Worm (Caenorhabditis elegans) whole organism, young adult: ENCODE results near the gene upb-1.
A peak's percentile ranks its signal among the peaks of the same experiment; 100 is the strongest.

Experiments
- B0019.2 ChIP-seq: fragments of 200-800 bp; sonication (Bioruptor generic); conservative IDR thresholded peaks from 2 replicates; pipeline ENCODE4 v1.3.6; 2022; ENCODE audit warnings: missing genetic modification reagents, missing genetic modification characterization, missing compliant biosample characterization
- B0336.3 ChIP-seq: fragments of 200-800 bp; sonication (Bioruptor generic); IDR thresholded peaks from 2 replicates; pipeline ENCODE4 v1.3.6; 2022; ENCODE audit warnings: missing genetic modification characterization, missing compliant biosample characterization
- C17E4.6 ChIP-seq: fragments of 200-800 bp; sonication (Bioruptor generic); IDR thresholded peaks from 2 replicates; pipeline ENCODE4 v1.3.6; 2022; ENCODE audit warnings: missing genetic modification reagents, missing genetic modification characterization, missing compliant biosample characterization
- F22D6.2 ChIP-seq: sonication (generic microtip); optimal IDR thresholded peaks from 2 replicates; lab custom pipeline; 2016; ENCODE audit warnings: mild to moderate bottlenecking, missing genetic modification characterization, missing compliant biosample characterization
- F57A8.1 ChIP-seq: fragments of 200-800 bp; sonication (Bioruptor generic); optimal IDR thresholded peaks from 2 replicates; lab custom pipeline; 2018; ENCODE audit warnings: mild to moderate bottlenecking, missing genetic modification characterization, moderate library complexity, missing compliant biosample characterization
- F57C9.4 ChIP-seq: sonication (generic microtip); optimal IDR thresholded peaks from 2 replicates; lab custom pipeline; 2017; ENCODE audit warnings: mild to moderate bottlenecking, missing genetic modification characterization, missing compliant biosample characterization
- Y67H2A.10 ChIP-seq: fragments of 200-800 bp; sonication (Bioruptor generic); conservative IDR thresholded peaks from 2 replicates; pipeline ENCODE4 v1.3.6; 2022; ENCODE audit warnings: missing genetic modification reagents, missing genetic modification characterization, missing compliant biosample characterization
- Y95B8A.8 ChIP-seq: fragments of 200-800 bp; sonication (Bioruptor generic); IDR thresholded peaks from 2 replicates; pipeline ENCODE4 v1.3.6; 2022; ENCODE audit warnings: missing genetic modification reagents, missing genetic modification characterization, missing compliant biosample characterization
- akir-1 ChIP-seq: fragments of 200-800 bp; sonication (Bioruptor generic); optimal IDR thresholded peaks from 2 replicates; lab custom pipeline; 2018; ENCODE audit warnings: mild to moderate bottlenecking, missing genetic modification characterization, moderate library complexity, missing compliant biosample characterization
- atf-7 ChIP-seq: sonication (generic microtip); optimal IDR thresholded peaks from 2 replicates; lab custom pipeline; 2017; ENCODE audit warnings: mild to moderate bottlenecking, missing genetic modification characterization, missing compliant biosample characterization
- athp-1 ChIP-seq: sonication (generic microtip); optimal IDR thresholded peaks from 2 replicates; lab custom pipeline; 2017; ENCODE audit warnings: mild to moderate bottlenecking, missing genetic modification characterization, missing compliant biosample characterization
- attf-5 ChIP-seq: fragments of 200-800 bp; sonication (Bioruptor generic); optimal IDR thresholded peaks from 2 replicates; lab custom pipeline; 2018; ENCODE audit warnings: mild to moderate bottlenecking, missing genetic modification characterization, missing compliant biosample characterization
- ccch-3 ChIP-seq: fragments of 200-800 bp; sonication (Bioruptor generic); optimal IDR thresholded peaks from 2 replicates; lab custom pipeline; 2018; ENCODE audit warnings: mild to moderate bottlenecking, missing genetic modification characterization, missing compliant biosample characterization
- ceh-58 ChIP-seq: fragments of 200-800 bp; sonication (Bioruptor generic); IDR thresholded peaks from 2 replicates; pipeline ENCODE4 v1.3.6; 2022; ENCODE audit warnings: missing genetic modification characterization, missing compliant biosample characterization
- ceh-79 ChIP-seq: sonication (generic microtip); optimal IDR thresholded peaks from 2 replicates; lab custom pipeline; 2017; ENCODE audit warnings: mild to moderate bottlenecking, missing genetic modification characterization, missing compliant biosample characterization
- chd-7 ChIP-seq: sonication (generic microtip); optimal IDR thresholded peaks from 2 replicates; lab custom pipeline; 2016; ENCODE audit warnings: mild to moderate bottlenecking, missing genetic modification characterization, moderate library complexity, missing compliant biosample characterization
- die-1 ChIP-seq: sonication (generic microtip); optimal IDR thresholded peaks from 2 replicates; lab custom pipeline; 2016; ENCODE audit warnings: missing genotype, mild to moderate bottlenecking, missing genetic modification characterization, missing compliant biosample characterization
- dpff-1 ChIP-seq: sonication (generic microtip); optimal IDR thresholded peaks from 2 replicates; lab custom pipeline; 2017; ENCODE audit warnings: mild to moderate bottlenecking, missing genetic modification characterization, missing compliant biosample characterization
- egl-18 ChIP-seq: fragments of 200-800 bp; sonication (Bioruptor generic); IDR thresholded peaks from 2 replicates; pipeline ENCODE4 v1.3.6; 2022; ENCODE audit warnings: missing genetic modification reagents, missing genetic modification characterization, missing compliant biosample characterization
- hmg-1.2 ChIP-seq: fragments of 200-800 bp; sonication (Bioruptor generic); IDR thresholded peaks from 2 replicates; pipeline ENCODE4 v1.3.6; 2022; ENCODE audit warnings: missing genetic modification reagents, missing genetic modification characterization, missing compliant biosample characterization
- hsf-1 ChIP-seq: fragments of 200-800 bp; sonication (Bioruptor generic); IDR thresholded peaks from 2 replicates; pipeline ENCODE4 v1.3.6; 2022; ENCODE audit warnings: missing genetic modification reagents, missing genetic modification characterization, missing compliant biosample characterization
- let-526 ChIP-seq: fragments of 200-800 bp; sonication (Bioruptor generic); IDR thresholded peaks from 2 replicates; pipeline ENCODE4 v1.3.6; 2022; ENCODE audit warnings: missing genetic modification reagents, missing genetic modification characterization, missing compliant biosample characterization
- let-607 ChIP-seq, 2 experiments: fragments of 200-800 bp in 1 of 2; sonication (Bioruptor generic) in 1 of 2; sonication (generic microtip) in 1 of 2; optimal IDR thresholded peaks; 2 replicates each; lab custom pipeline; 2016 to 2018; ENCODE audit warnings: mild to moderate bottlenecking in 2 of 2, missing compliant biosample characterization in 2 of 2, missing genetic modification characterization in 2 of 2, moderate library complexity in 2 of 2, missing genotype in 1 of 2
- lin-54 ChIP-seq: fragments of 200-800 bp; sonication (Bioruptor generic); optimal IDR thresholded peaks from 2 replicates; lab custom pipeline; 2018; ENCODE audit warnings: mild to moderate bottlenecking, missing genetic modification characterization, missing compliant biosample characterization
- madf-6 ChIP-seq: fragments of 200-800 bp; sonication (Bioruptor generic); IDR thresholded peaks from 2 replicates; pipeline ENCODE4 v1.3.6; 2022; ENCODE audit warnings: missing genetic modification reagents, missing genetic modification characterization, missing compliant biosample characterization
- madf-8 ChIP-seq: fragments of 200-800 bp; sonication (Bioruptor generic); conservative IDR thresholded peaks from 2 replicates; pipeline ENCODE4 v1.3.6; 2022; ENCODE audit warnings: missing genetic modification reagents, missing genetic modification characterization, missing compliant biosample characterization
- mxl-1 ChIP-seq: sonication (generic microtip); optimal IDR thresholded peaks from 2 replicates; lab custom pipeline; 2016; ENCODE audit warnings: missing genetic modification characterization, missing compliant biosample characterization
- nfya-1 ChIP-seq: sonication (generic microtip); optimal IDR thresholded peaks from 2 replicates; lab custom pipeline; 2017; ENCODE audit warnings: antibody characterized with exemption, missing compliant biosample characterization, missing genetic modification characterization, borderline replicate concordance; ENCODE audit not compliant: insufficient read depth
- nfyb-1 ChIP-seq: fragments of 200-800 bp; sonication (Bioruptor generic); IDR thresholded peaks from 2 replicates; pipeline ENCODE4 v1.3.6; 2022; ENCODE audit warnings: missing genetic modification reagents, missing genetic modification characterization, missing compliant biosample characterization
- nhr-120 ChIP-seq: fragments of 200-800 bp; sonication (Bioruptor generic); IDR thresholded peaks from 2 replicates; pipeline ENCODE4 v1.3.6; 2022; ENCODE audit warnings: missing genetic modification characterization, missing compliant biosample characterization
- nhr-80 ChIP-seq: sonication (generic microtip); optimal IDR thresholded peaks from 2 replicates; lab custom pipeline; 2016; ENCODE audit warnings: missing genetic modification characterization, missing compliant biosample characterization
- snpc-1.1 ChIP-seq: sonication (generic microtip); optimal IDR thresholded peaks from 2 replicates; lab custom pipeline; 2017; ENCODE audit warnings: missing genetic modification characterization, mild to moderate bottlenecking, missing compliant biosample characterization, antibody characterized with exemption, moderate library complexity, missing genotype, missing genetic modification reagents; ENCODE audit not compliant: insufficient read depth
- snpc-4 ChIP-seq, 5 experiments: fragments of 150-350 bp in 1 of 5; sonication (generic microtip) in 4 of 5; optimal IDR thresholded peaks; 2 replicates each; lab custom pipeline; 2014 to 2018; ENCODE audit warnings: missing genetic modification characterization in 5 of 5, missing biosample characterization in 3 of 5, antibody characterized with exemption in 2 of 5, mild to moderate bottlenecking in 2 of 5, missing compliant biosample characterization in 2 of 5, missing genotype in 2 of 5, moderate library complexity in 2 of 5, missing genetic modification reagents in 1 of 5
- sptf-2 ChIP-seq: fragments of 200-800 bp; sonication (Bioruptor generic); optimal IDR thresholded peaks from 2 replicates; lab custom pipeline; 2018; ENCODE audit warnings: mild to moderate bottlenecking, missing genetic modification characterization, missing compliant biosample characterization
- tlf-1 ChIP-seq: fragments of 200-800 bp; sonication (Bioruptor generic); optimal IDR thresholded peaks from 2 replicates; lab custom pipeline; 2018; ENCODE audit warnings: mild to moderate bottlenecking, missing genetic modification characterization, missing compliant biosample characterization
- xnd-1 ChIP-seq: sonication (generic microtip); optimal IDR thresholded peaks from 2 replicates; lab custom pipeline; 2016; ENCODE audit warnings: missing genotype, missing genetic modification reagents, missing genetic modification characterization, missing compliant biosample characterization
- zfh-2 ChIP-seq: fragments of 200-800 bp; sonication (Bioruptor generic); conservative IDR thresholded peaks from 2 replicates; pipeline ENCODE4 v1.3.6; 2022; ENCODE audit warnings: missing genetic modification reagents, missing genetic modification characterization, missing compliant biosample characterization
- ztf-22 ChIP-seq: fragments of 200-800 bp; sonication (Bioruptor generic); optimal IDR thresholded peaks from 2 replicates; lab custom pipeline; 2018; ENCODE audit warnings: mild to moderate bottlenecking, missing genetic modification characterization, moderate library complexity, missing compliant biosample characterization
- ztf-3 ChIP-seq: fragments of 200-800 bp; sonication (Bioruptor generic); optimal IDR thresholded peaks from 2 replicates; lab custom pipeline; 2018; ENCODE audit warnings: mild to moderate bottlenecking, missing genetic modification characterization, missing compliant biosample characterization
- ztf-6 ChIP-seq: fragments of 200-800 bp; sonication (Bioruptor generic); IDR thresholded peaks from 2 replicates; pipeline ENCODE4 v1.3.6; 2022; ENCODE audit warnings: missing genetic modification reagents, missing genetic modification characterization, missing compliant biosample characterization

upb-1 gene

DNA sequence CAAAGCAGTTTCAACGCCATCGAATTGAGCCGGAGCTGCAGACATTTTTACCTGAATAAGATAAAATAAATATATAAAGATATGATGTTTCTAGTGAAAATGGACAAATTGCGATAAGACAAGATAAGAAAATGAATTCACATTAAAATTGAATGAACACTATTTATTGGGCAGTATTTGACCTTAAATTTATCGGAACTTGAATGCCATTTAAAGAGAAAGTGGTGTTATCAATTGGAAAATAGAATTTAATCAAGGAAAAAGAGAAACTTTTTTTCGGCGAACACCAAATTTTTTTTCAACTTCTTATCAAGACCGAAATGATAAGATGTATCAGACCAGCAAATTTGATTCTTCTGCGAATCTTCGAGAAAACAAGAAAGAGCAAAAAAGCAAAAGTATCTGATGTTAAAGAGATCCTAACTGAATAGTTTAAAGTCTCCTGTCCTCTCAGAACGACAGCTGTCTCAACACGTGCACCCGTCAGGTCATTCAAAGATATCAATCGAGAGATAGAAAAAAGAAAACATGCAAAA is at the start of gene upb-1:
upb-1 (minus strand) TSS at position 51 of the 536 bp plus-strand sequence.
- TF ChIP-seq tlf-1 (no peak), nhr-80 (tag; lab: Kevin White, UChicago) (peak; percentile 32)

- TF ChIP-seq ztf-22 (no peak), lin-54 (no peak), hmg-1.2 (GFP tag; lab: Robert Waterston, UW) (no peak), F22D6.2 (no peak), dpff-1 (tag; lab: Kevin White, UChicago) (no peak), nfya-1 (no peak), B0336.3 (no peak), snpc-1.1 (no peak), akir-1 (GFP tag; lab: Kevin White, UChicago) (no peak), xnd-1 (tag; lab: Kevin White, UChicago) (no peak), ceh-79 (tag; lab: Kevin White, UChicago) (no peak), zfh-2 (no peak), F57A8.1 (GFP tag; lab: Kevin White, UChicago) (no peak), let-526 (no peak), egl-18 (GFP tag; lab: Robert Waterston, UW) (no peak), sptf-2 (no peak), chd-7 (no peak), ztf-3 (GFP tag; lab: Kevin White, UChicago) (no peak)
Measured at ce11 chrII:6339511-6339910, 49.6 kb upstream of the upb-1 start.

DNA sequence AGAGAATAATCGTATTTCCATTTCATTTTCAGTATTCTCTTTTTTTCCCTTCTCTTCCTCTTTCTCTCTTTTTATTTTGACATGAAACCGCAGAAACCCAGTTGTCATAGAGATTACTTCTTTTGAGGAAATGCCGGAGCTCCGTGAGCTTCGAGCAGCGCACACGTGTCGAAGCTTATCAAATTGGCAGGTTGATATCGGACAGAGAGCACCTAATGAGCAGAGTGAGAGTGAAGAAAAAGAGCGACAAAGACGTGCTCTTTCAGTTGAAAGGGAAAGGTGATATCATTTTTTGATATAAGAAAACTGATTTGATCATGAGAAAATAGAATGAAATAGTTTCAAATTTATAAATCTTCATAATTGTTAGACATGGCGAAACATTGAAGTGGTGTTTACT is 45.5 kb upstream of the upb-1 start, which contains the start of gene C32D5.14:
C32D5.14 (plus strand) TSS at position 131 of the 400 bp plus-strand sequence.
- TF ChIP-seq ccch-3 (GFP tag; lab: Kevin White, UChicago) = no peak
- TF ChIP-seq ztf-3 (GFP tag; lab: Kevin White, UChicago) = no peak
- no peak for TF ChIP-seq athp-1 (tag; lab: Kevin White, UChicago)
- no peak for TF ChIP-seq B0019.2
- no peak for TF ChIP-seq F57C9.4 (tag; lab: Kevin White, UChicago)
- no peak for TF ChIP-seq nhr-120 (GFP tag; lab: Robert Waterston, UW)
- no peak for TF ChIP-seq snpc-4 (GFP tag; optimal IDR thresholded peaks at IDR 0.05; lab: Kevin White, UChicago)
- TF ChIP-seq snpc-4 (tag; optimal IDR thresholded peaks at IDR 0.05; lab: Kevin White, UChicago) = no peak
- TF ChIP-seq let-607 (tag; optimal IDR thresholded peaks at IDR 0.05; lab: Kevin White, UChicago) = peak; percentile 48 to 77
- TF ChIP-seq nhr-80 (tag; lab: Kevin White, UChicago) = peak; percentile 61
- TF ChIP-seq B0336.3 = no peak; the same call in 1 of the 2 replicates
- no peak for TF ChIP-seq madf-6 (GFP tag; lab: Robert Waterston, UW)
- TF ChIP-seq Y67H2A.10 (GFP tag; lab: Robert Waterston, UW) = no peak
- no peak for TF ChIP-seq attf-5
- TF ChIP-seq die-1 = no peak
- TF ChIP-seq nfyb-1 (GFP tag; lab: Robert Waterston, UW) = no peak
- no peak for TF ChIP-seq ceh-58 (GFP tag; lab: Robert Waterston, UW)
- TF ChIP-seq Y95B8A.8 (GFP tag; lab: Robert Waterston, UW) = no peak
- TF ChIP-seq atf-7 = peak; percentile 22
- TF ChIP-seq madf-8 (GFP tag; lab: Robert Waterston, UW) = no peak
- TF ChIP-seq ztf-6 (GFP tag; lab: Robert Waterston, UW) = no peak
- TF ChIP-seq C17E4.6 (GFP tag; lab: Robert Waterston, UW) = no peak
- TF ChIP-seq mxl-1 = no peak
- no peak for TF ChIP-seq hsf-1
